Fruit fly (Drosophila melanogaster): ENCODE measurements around the gene IA-2.

dm6 chr2L:1057513-1057912 is 9.7 kb upstream of the IA-2 start:
- no peak for TF ChIP-seq psq (GFP tag; optimal IDR thresholded peaks at IDR 0.05)
- TF ChIP-seq OdsH (GFP tag; optimal IDR thresholded peaks at IDR 0.05): no peak
- TF ChIP-seq Dfd (GFP tag; optimal IDR thresholded peaks at IDR 0.05): no peak
- TF ChIP-seq foxo (GFP tag; optimal IDR thresholded peaks at IDR 0.05): no peak
- TF ChIP-seq woc (GFP tag; optimal IDR thresholded peaks at IDR 0.05): no peak
- TF ChIP-seq br (GFP tag; optimal IDR thresholded peaks at IDR 0.05): no peak
